Worm (Caenorhabditis elegans): ENCODE measurements around the gene Y41G9A.10.

Y41G9A.10 gene

ce11 chrX:2950234-2950633, 3.9 kb upstream of the Y41G9A.10 start:
- TF ChIP-seq hlh-11 (tag; optimal IDR thresholded peaks at IDR 0.05) (peak; percentile 19), unc-62 (GFP tag; optimal IDR thresholded peaks at IDR 0.05 in 1 of 2) (no peak), unc-62 (tag; optimal IDR thresholded peaks at IDR 0.05) (no peak), nhr-11 (tag; optimal IDR thresholded peaks at IDR 0.05) (peak; percentile 6), madf-9 (GFP tag; conservative IDR thresholded peaks at IDR 0.05) (0 out of 2 replicates have a peak, but pooled peaks have one; percentile 12), lin-39 (tag; optimal IDR thresholded peaks at IDR 0.05) (no peak), daf-16 (GFP tag; optimal IDR thresholded peaks at IDR 0.05) (peak in 1 of 2 experiments; percentile 77), daf-16 (tag; optimal IDR thresholded peaks at IDR 0.05) (no peak), fkh-10 (GFP tag; optimal IDR thresholded peaks at IDR 0.05) (no peak), ces-1 (GFP tag; optimal IDR thresholded peaks at IDR 0.05) (no peak), fos-1 (tag; optimal IDR thresholded peaks at IDR 0.05) (no peak), F44E2.7 (GFP tag; IDR thresholded peaks at IDR 0.05) (no peak), nhr-28 (tag; optimal IDR thresholded peaks at IDR 0.05) (no peak), lin-15B (tag; optimal IDR thresholded peaks at IDR 0.05) (no peak)

ce11 chrX:2945950-2946349, 408 bp downstream of the Y41G9A.10 start:
- no peak for TF ChIP-seq fkh-10 (GFP tag; optimal IDR thresholded peaks at IDR 0.05)
- TF ChIP-seq set-16 (GFP tag; IDR thresholded peaks at IDR 0.05): peak; percentile 54

ce11 chrX:2943611-2944010, 2.7 kb downstream of the Y41G9A.10 start:
- peak in 1 of 2 experiments; percentile 91 for TF ChIP-seq unc-62 (GFP tag; optimal IDR thresholded peaks at IDR 0.05 in 1 of 2)
- no peak for TF ChIP-seq unc-62 (tag; optimal IDR thresholded peaks at IDR 0.05)
- TF ChIP-seq madf-5 (GFP tag; IDR thresholded peaks at IDR 0.05): no peak
- no peak for TF ChIP-seq nhr-48 (tag; optimal IDR thresholded peaks at IDR 0.05)
- no peak for TF ChIP-seq F10B5.3 (tag; optimal IDR thresholded peaks at IDR 0.05)
- no peak for TF ChIP-seq unc-39 (tag; optimal IDR thresholded peaks at IDR 0.05)
- no peak for TF ChIP-seq spr-1 (tag; optimal IDR thresholded peaks at IDR 0.05)

- TF ChIP-seq dve-1 (tag; optimal IDR thresholded peaks at IDR 0.05; ENCODE audit: insufficient read depth) (no peak), fkh-10 (GFP tag; optimal IDR thresholded peaks at IDR 0.05) (no peak), tag-97 (GFP tag; IDR thresholded peaks at IDR 0.05) (0 out of 2 replicates have a peak, but pooled peaks have one; percentile 58), F26F4.8 (GFP tag; conservative IDR thresholded peaks at IDR 0.05) (no peak), egl-27 (tag; optimal IDR thresholded peaks at IDR 0.05) (no peak), F10B5.3 (tag; optimal IDR thresholded peaks at IDR 0.05) (no peak), skn-1 (tag; optimal IDR thresholded peaks at IDR 0.05) (no peak), egl-43 (GFP tag; IDR thresholded peaks at IDR 0.05) (peak; percentile 59; the same call in 1 of the 2 replicates), pqm-1 (tag; optimal IDR thresholded peaks at IDR 0.05) (no peak), nhr-42 (GFP tag; IDR thresholded peaks at IDR 0.05) (0 out of 2 replicates have a peak, but pooled peaks have one; percentile 18), F44E2.7 (GFP tag; IDR thresholded peaks at IDR 0.05) (0 out of 2 replicates have a peak, but pooled peaks have one; percentile 42), nhr-25 (tag; optimal IDR thresholded peaks at IDR 0.05; ENCODE audit: borderline replicate concordance, insufficient read depth) (no peak), set-16 (GFP tag; IDR thresholded peaks at IDR 0.05) (peak; percentile 83), nhr-48 (tag; optimal IDR thresholded peaks at IDR 0.05) (no peak), rbr-2 (tag; optimal IDR thresholded peaks at IDR 0.05) (no peak), D1046.2 (GFP tag; IDR thresholded peaks at IDR 0.05) (no peak), dpl-1 (GFP tag; optimal IDR thresholded peaks at IDR 0.05) (no peak), lin-13 (GFP tag; optimal IDR thresholded peaks at IDR 0.05) (no peak), ztf-11 (tag; optimal IDR thresholded peaks at IDR 0.05) (no peak), nhr-41 (GFP tag; IDR thresholded peaks at IDR 0.05) (no peak), php-3 (GFP tag; IDR thresholded peaks at IDR 0.05) (no peak), sdz-12 (GFP tag; optimal IDR thresholded peaks at IDR 0.05) (no peak)
These were observed 4.0 kb downstream of the Y41G9A.10 start for ce11 chrX:2942327-2942726.

All from whole organism, L4 larva.